Fruit fly (Drosophila melanogaster) whole organism, embryonic: Measurements from ENCODE around the gene CG12438.

ENCODE experiments used
- B-H2 ChIP-seq: fragments of 200-800 bp; sonication (Bioruptor generic); optimal IDR thresholded peaks from 2 replicates; lab custom pipeline; 2018; ENCODE audit warnings: missing biosample characterization, mild to moderate bottlenecking, missing genetic modification characterization
- BEAF-32 ChIP-seq: fragments of 200-800 bp; sonication (Bioruptor generic); optimal IDR thresholded peaks from 3 replicates; lab custom pipeline; 2017; ENCODE audit warnings: missing biosample characterization, missing genetic modification characterization, mild to moderate bottlenecking, moderate library complexity, missing genetic modification reagents
- Bdp1 ChIP-seq: fragments of 200-800 bp; sonication (Bioruptor generic); optimal IDR thresholded peaks from 3 replicates; lab custom pipeline; 2016; ENCODE audit warnings: missing biosample characterization, missing genetic modification characterization
- BtbVII ChIP-seq: fragments of 200-800 bp; sonication (Bioruptor generic); optimal IDR thresholded peaks from 3 replicates; lab custom pipeline; 2017; ENCODE audit warnings: missing biosample characterization, mild to moderate bottlenecking, missing genetic modification characterization
- CG10147 ChIP-seq: fragments of 200-800 bp; sonication (Bioruptor generic); optimal IDR thresholded peaks from 2 replicates; lab custom pipeline; 2019; ENCODE audit warnings: missing biosample characterization, mild to moderate bottlenecking, missing genetic modification characterization, moderate library complexity
- CG10267 ChIP-seq: fragments of 200-800 bp; sonication (Bioruptor generic); optimal IDR thresholded peaks from 2 replicates; lab custom pipeline; 2018; ENCODE audit warnings: missing biosample characterization, mild to moderate bottlenecking, missing genetic modification characterization, moderate library complexity
- CG12391 ChIP-seq: fragments of 200-800 bp; sonication (Bioruptor generic); optimal IDR thresholded peaks from 3 replicates; lab custom pipeline; 2018; ENCODE audit warnings: missing biosample characterization, mild to moderate bottlenecking, missing genetic modification characterization, moderate library complexity
- CG12942 ChIP-seq: fragments of 200-800 bp; sonication (Bioruptor generic); optimal IDR thresholded peaks from 3 replicates; lab custom pipeline; 2016; ENCODE audit warnings: missing biosample characterization, missing genetic modification characterization
- CG13775 ChIP-seq: fragments of 200-800 bp; sonication (Bioruptor generic); optimal IDR thresholded peaks from 3 replicates; lab custom pipeline; 2017; ENCODE audit warnings: missing biosample characterization, mild to moderate bottlenecking, missing genetic modification characterization
- CG17802 ChIP-seq: fragments of 200-800 bp; sonication (Bioruptor generic); optimal IDR thresholded peaks from 2 replicates; lab custom pipeline; 2018; ENCODE audit warnings: missing biosample characterization, mild to moderate bottlenecking, missing genetic modification characterization, moderate library complexity
- CG18262 ChIP-seq: fragments of 200-800 bp; optimal IDR thresholded peaks from 3 replicates; lab custom pipeline; 2019; ENCODE audit warnings: missing biosample characterization, mild to moderate bottlenecking, missing genetic modification characterization, moderate library complexity
- CG2202 ChIP-seq: fragments of 200-800 bp; sonication (Bioruptor generic); optimal IDR thresholded peaks from 2 replicates; lab custom pipeline; 2018; ENCODE audit warnings: missing biosample characterization, mild to moderate bottlenecking, missing genetic modification characterization
- CG2712 ChIP-seq: fragments of 200-800 bp; optimal IDR thresholded peaks from 3 replicates; lab custom pipeline; 2019; ENCODE audit warnings: missing biosample characterization, mild to moderate bottlenecking, missing genetic modification characterization, moderate library complexity
- CG30020 ChIP-seq: fragments of 200-800 bp; optimal IDR thresholded peaks from 2 replicates; lab custom pipeline; 2019; ENCODE audit warnings: missing biosample characterization, mild to moderate bottlenecking, missing genetic modification characterization, moderate library complexity
- CG31224 ChIP-seq: fragments of 200-800 bp; sonication (Bioruptor generic); IDR thresholded peaks from 2 replicates; pipeline ENCODE4 v1.3.6; 2022; ENCODE audit warnings: missing biosample characterization, missing genetic modification characterization
- CG32532 ChIP-seq: fragments of 200-800 bp; sonication (Bioruptor generic); IDR thresholded peaks from 2 replicates; pipeline ENCODE4 v1.3.6; 2022; ENCODE audit warnings: missing biosample characterization, missing genetic modification characterization
- CG34422 ChIP-seq: fragments of 200-800 bp; sonication (Bioruptor generic); IDR thresholded peaks from 3 replicates; pipeline ENCODE4 v1.3.6; 2022; ENCODE audit warnings: missing biosample characterization, missing genetic modification characterization
- CG3838 ChIP-seq: fragments of 200-800 bp; sonication (Bioruptor generic); optimal IDR thresholded peaks from 3 replicates; lab custom pipeline; 2016; ENCODE audit warnings: missing biosample characterization, missing genetic modification characterization
- CG4424 ChIP-seq: fragments of 200-800 bp; sonication (Bioruptor generic); optimal IDR thresholded peaks from 3 replicates; lab custom pipeline; 2016; ENCODE audit warnings: missing biosample characterization, missing genetic modification characterization
- CG4854 ChIP-seq: fragments of 200-800 bp; sonication (Bioruptor generic); optimal IDR thresholded peaks from 2 replicates; lab custom pipeline; 2016; ENCODE audit warnings: missing biosample characterization, missing genetic modification characterization, inconsistent platforms
- CG5180 ChIP-seq: fragments of 200-800 bp; sonication (Bioruptor generic); optimal IDR thresholded peaks from 3 replicates; lab custom pipeline; 2017; ENCODE audit warnings: missing biosample characterization, missing genetic modification characterization, mild to moderate bottlenecking, moderate library complexity, missing genetic modification reagents
- CG7745 ChIP-seq: fragments of 200-800 bp; sonication (Bioruptor generic); optimal IDR thresholded peaks from 2 replicates; lab custom pipeline; 2018; ENCODE audit warnings: missing biosample characterization, mild to moderate bottlenecking, missing genetic modification characterization, moderate library complexity
- CG8388 ChIP-seq: fragments of 200-800 bp; sonication (Bioruptor generic); optimal IDR thresholded peaks from 2 replicates; lab custom pipeline; 2019; ENCODE audit warnings: missing biosample characterization, mild to moderate bottlenecking, missing genetic modification characterization, moderate library complexity
- CG8924 ChIP-seq: fragments of 200-800 bp; optimal IDR thresholded peaks from 3 replicates; lab custom pipeline; 2019; ENCODE audit warnings: missing biosample characterization, mild to moderate bottlenecking, missing genetic modification characterization, moderate library complexity
- Dbx ChIP-seq: fragments of 200-800 bp; sonication (Bioruptor generic); IDR thresholded peaks from 3 replicates; pipeline ENCODE4 v1.3.6; 2022; ENCODE audit warnings: missing biosample characterization, missing genetic modification characterization
- Doc2 ChIP-seq: fragments of 200-800 bp; sonication (Bioruptor generic); IDR thresholded peaks from 2 replicates; pipeline ENCODE4 v1.3.6; 2022; ENCODE audit warnings: missing biosample characterization, missing genetic modification characterization
- Dp ChIP-seq: fragments of 200-800 bp; sonication (Bioruptor generic); optimal IDR thresholded peaks from 2 replicates; lab custom pipeline; 2018; ENCODE audit warnings: missing biosample characterization, mild to moderate bottlenecking, missing genetic modification characterization, moderate library complexity
- H2.0 ChIP-seq: fragments of 200-800 bp; sonication (Bioruptor generic); IDR thresholded peaks from 2 replicates; pipeline ENCODE4 v1.3.6; 2022; ENCODE audit warnings: missing biosample characterization, missing genetic modification characterization
- HmgZ ChIP-seq: fragments of 200-800 bp; sonication (Bioruptor generic); optimal IDR thresholded peaks from 2 replicates; lab custom pipeline; 2018; ENCODE audit warnings: missing biosample characterization, mild to moderate bottlenecking, missing genetic modification characterization
- Ptx1 ChIP-seq: fragments of 200-800 bp; sonication (Bioruptor generic); IDR thresholded peaks from 2 replicates; pipeline ENCODE4 v1.3.6; 2022; ENCODE audit warnings: missing biosample characterization, missing genetic modification characterization
- Six4 ChIP-seq: fragments of 200-800 bp; sonication (Bioruptor generic); optimal IDR thresholded peaks from 2 replicates; lab custom pipeline; 2016; ENCODE audit warnings: missing biosample characterization, missing genetic modification characterization
- Taf1 ChIP-seq: fragments of 200-800 bp; sonication (Bioruptor generic); IDR thresholded peaks from 2 replicates; pipeline ENCODE4 v1.3.6; 2022; ENCODE audit warnings: missing biosample characterization, missing genetic modification characterization
- YL-1 ChIP-seq: fragments of 200-800 bp; sonication (Bioruptor generic); optimal IDR thresholded peaks from 3 replicates; lab custom pipeline; 2017; ENCODE audit warnings: missing biosample characterization, mild to moderate bottlenecking, missing genetic modification characterization
- bigmax ChIP-seq: fragments of 200-800 bp; sonication (Bioruptor generic); optimal IDR thresholded peaks from 2 replicates; lab custom pipeline; 2018; ENCODE audit warnings: missing biosample characterization, mild to moderate bottlenecking, missing genetic modification characterization
- bsh ChIP-seq, 2 experiments: fragments of 200-800 bp; sonication (Bioruptor generic); optimal IDR thresholded peaks; 2 replicates each; lab custom pipeline; 2017 to 2018; ENCODE audit warnings: mild to moderate bottlenecking in 2 of 2, missing biosample characterization in 2 of 2, missing genetic modification characterization in 2 of 2, moderate library complexity in 1 of 2
- da ChIP-seq: fragments of 200-800 bp; sonication (Bioruptor generic); optimal IDR thresholded peaks from 2 replicates; lab custom pipeline; 2016; ENCODE audit warnings: missing biosample characterization, missing genetic modification characterization
- en ChIP-seq: fragments of 200-800 bp; sonication (Bioruptor generic); optimal IDR thresholded peaks from 2 replicates; lab custom pipeline; 2016; ENCODE audit warnings: missing biosample characterization, missing genetic modification characterization
- esg ChIP-seq: fragments of 200-800 bp; sonication (Bioruptor generic); conservative IDR thresholded peaks from 2 replicates; pipeline ENCODE4 v1.3.6; 2022; ENCODE audit warnings: missing biosample characterization, missing genetic modification characterization
- exex ChIP-seq: fragments of 200-800 bp; sonication (Bioruptor generic); optimal IDR thresholded peaks from 4 replicates; lab custom pipeline; 2018; ENCODE audit warnings: missing biosample characterization, mild to moderate bottlenecking, missing genetic modification characterization, moderate library complexity
- fd64A ChIP-seq: fragments of 200-800 bp; sonication (Bioruptor generic); optimal IDR thresholded peaks from 3 replicates; lab custom pipeline; 2018; ENCODE audit warnings: missing biosample characterization, mild to moderate bottlenecking, missing genetic modification characterization
- gsb ChIP-seq: fragments of 200-800 bp; sonication (Bioruptor generic); IDR thresholded peaks from 2 replicates; pipeline ENCODE4 v1.3.6; 2022; ENCODE audit warnings: missing biosample characterization, missing genetic modification characterization
- gt ChIP-seq: fragments of 200-800 bp; sonication (Bioruptor generic); IDR thresholded peaks from 2 replicates; pipeline ENCODE4 v1.3.6; 2022; ENCODE audit warnings: missing biosample characterization, missing genetic modification characterization
- hkb ChIP-seq, 2 experiments: fragments of 200-800 bp in 1 of 2; fragments of >200 bp in 1 of 2; sonication (Bioruptor generic) in 1 of 2; IDR thresholded peaks in 1 of 2; optimal IDR thresholded peaks in 1 of 2; 2 replicates each; pipeline versions ENCODE4 v1.3.6 to Lab custom; 2017 to 2022; ENCODE audit warnings: missing biosample characterization in 1 of 2, missing genetic modification characterization in 1 of 2
- odd ChIP-seq: fragments of 200-800 bp; sonication (Bioruptor generic); optimal IDR thresholded peaks from 2 replicates; lab custom pipeline; 2017; ENCODE audit warnings: missing biosample characterization, mild to moderate bottlenecking, missing genetic modification characterization
- run ChIP-seq: fragments of 200-800 bp; sonication (Bioruptor generic); optimal IDR thresholded peaks from 3 replicates; lab custom pipeline; 2018; ENCODE audit warnings: missing biosample characterization, mild to moderate bottlenecking, missing genetic modification characterization
- schlank ChIP-seq: fragments of 200-800 bp; sonication (Bioruptor generic); optimal IDR thresholded peaks from 2 replicates; lab custom pipeline; 2018; ENCODE audit warnings: missing biosample characterization, mild to moderate bottlenecking, missing genetic modification characterization
- sens-2 ChIP-seq: fragments of 200-800 bp; sonication (Bioruptor generic); IDR thresholded peaks from 2 replicates; pipeline ENCODE4 v1.3.6; 2022; ENCODE audit warnings: missing biosample characterization, missing genetic modification characterization
- slp2 ChIP-seq: fragments of 200-800 bp; sonication (Bioruptor generic); optimal IDR thresholded peaks from 2 replicates; lab custom pipeline; 2016; ENCODE audit warnings: missing biosample characterization, missing genetic modification characterization
- zfh2 ChIP-seq: fragments of 200-800 bp; sonication (Bioruptor generic); optimal IDR thresholded peaks from 2 replicates; lab custom pipeline; 2016; ENCODE audit warnings: missing biosample characterization, missing genetic modification characterization

Gene CG12438

dm6 chr2L:8717618-8718336 is 34.3 kb upstream of the CG12438 start (continued):
- TF ChIP-seq YL-1 (GFP tag; lab: Kevin White, UChicago), result peak; percentile 85
- TF ChIP-seq CG13775 (GFP tag; lab: Kevin White, UChicago), result peak; percentile 96
- peak; percentile 79 for TF ChIP-seq CG2202
- peak; percentile 67 for TF ChIP-seq Bdp1
- peak; percentile 87 for TF ChIP-seq HmgZ
- TF ChIP-seq CG7745, result peak; percentile 13
- no peak for TF ChIP-seq Dp (GFP tag; lab: Kevin White, UChicago)
- peak; percentile 48 for TF ChIP-seq slp2 (GFP tag; lab: Kevin White, UChicago)
- TF ChIP-seq CG2712 (tag; lab: Kevin White, UChicago), result peak; percentile 92
- peak; percentile 42 for TF ChIP-seq schlank (tag; lab: Kevin White, UChicago)
- no peak for TF ChIP-seq hkb (optimal IDR thresholded peaks at IDR 0.05; lab: Kevin White, UChicago)
- TF ChIP-seq hkb (GFP tag; IDR thresholded peaks at IDR 0.05; lab: Robert Waterston, UW), result peak; percentile 89
- peak; percentile 94 for TF ChIP-seq odd (GFP tag; lab: Kevin White, UChicago)
- TF ChIP-seq B-H2 (GFP tag; lab: Kevin White, UChicago), result peak; percentile 26
- TF ChIP-seq CG10147 (GFP tag; lab: Kevin White, UChicago), result peak; percentile 93
- TF ChIP-seq Dbx (GFP tag; lab: Robert Waterston, UW), result peak; percentile 88
- peak; percentile 55 for TF ChIP-seq CG3838 (GFP tag; lab: Kevin White, UChicago)
- TF ChIP-seq Doc2 (GFP tag; lab: Robert Waterston, UW), result no peak
- TF ChIP-seq H2.0 (GFP tag; lab: Robert Waterston, UW), result peak; percentile 65; the same call in 1 of the 2 replicates
- no peak for TF ChIP-seq bigmax
- TF ChIP-seq CG32532 (GFP tag; lab: Robert Waterston, UW), result peak; percentile 88
- TF ChIP-seq CG8388 (GFP tag; lab: Kevin White, UChicago), result peak; percentile 91
- peak; percentile 62 for TF ChIP-seq esg (GFP tag; lab: Robert Waterston, UW)
- peak; percentile 76 for TF ChIP-seq CG31224 (GFP tag; lab: Robert Waterston, UW)
- TF ChIP-seq fd64A (GFP tag; lab: Kevin White, UChicago), result peak; percentile 34
- peak; percentile 46; the same call in 1 of the 2 replicates for TF ChIP-seq Taf1 (GFP tag; lab: Robert Waterston, UW)
- TF ChIP-seq sens-2 (GFP tag; lab: Robert Waterston, UW), result no peak
- TF ChIP-seq da (GFP tag; lab: Kevin White, UChicago), result no peak
- peak; percentile 94 for TF ChIP-seq CG12391 (tag; lab: Kevin White, UChicago)
- peak; percentile 90 for TF ChIP-seq exex (tag; lab: Kevin White, UChicago)
- TF ChIP-seq run, result peak; percentile 64
- TF ChIP-seq BtbVII (GFP tag; lab: Kevin White, UChicago), result peak; percentile 82
- peak; percentile 85 for TF ChIP-seq CG10267 (tag; lab: Kevin White, UChicago)
- no peak for TF ChIP-seq gt (GFP tag; lab: Robert Waterston, UW)
- TF ChIP-seq en, result peak; percentile 21
- peak; percentile 65 for TF ChIP-seq CG30020 (tag; lab: Kevin White, UChicago)
- TF ChIP-seq CG17802 (tag; lab: Kevin White, UChicago), result no peak
- TF ChIP-seq Six4 (GFP tag; lab: Kevin White, UChicago), result peak; percentile 88
- TF ChIP-seq CG4424 (GFP tag; lab: Kevin White, UChicago), result peak; percentile 91
- TF ChIP-seq zfh2, result peak; percentile 72
- peak; percentile 57 for TF ChIP-seq CG4854 (GFP tag; lab: Kevin White, UChicago)
- TF ChIP-seq CG5180 (GFP tag; lab: Kevin White, UChicago), result peak; percentile 82
- peak; percentile 84 for TF ChIP-seq Ptx1 (GFP tag; lab: Robert Waterston, UW)
- TF ChIP-seq CG12942 (GFP tag; lab: Kevin White, UChicago), result peak; percentile 79
- peak; percentile 70; the same call in 1 of the 3 replicates for TF ChIP-seq CG34422 (GFP tag; lab: Robert Waterston, UW)
- no peak for TF ChIP-seq BEAF-32
- TF ChIP-seq bsh (GFP tag; optimal IDR thresholded peaks at IDR 0.05; lab: Kevin White, UChicago), result peak; percentile 80 to 83
- TF ChIP-seq gsb (GFP tag; lab: Robert Waterston, UW), result peak; percentile 72
- TF ChIP-seq CG8924 (tag; lab: Kevin White, UChicago), result peak; percentile 96
- peak; percentile 92 for TF ChIP-seq CG18262
